Fruit fly (Drosophila melanogaster): ENCODE measurements around the gene CG12590.

The CG12590 gene

dm6 chr3R:5126884-5127283 lies 32.5 kb upstream of the CG12590 start:
- peak; percentile 34 for TF ChIP-seq esn (GFP tag; optimal IDR thresholded peaks at IDR 0.05)
- peak; percentile 24 for TF ChIP-seq CG3032 (tag; optimal IDR thresholded peaks at IDR 0.05)
- peak; percentile 19 for TF ChIP-seq pdm3 (GFP tag; optimal IDR thresholded peaks at IDR 0.05)
- TF ChIP-seq net (GFP tag; optimal IDR thresholded peaks at IDR 0.05), result no peak
- no peak for TF ChIP-seq spab (GFP tag; optimal IDR thresholded peaks at IDR 0.05)
- peak; percentile 3 for TF ChIP-seq acj6 (GFP tag; optimal IDR thresholded peaks at IDR 0.05)
- TF ChIP-seq dac (GFP tag; optimal IDR thresholded peaks at IDR 0.05), result no peak
- no peak for TF ChIP-seq CG4318 (GFP tag; optimal IDR thresholded peaks at IDR 0.05)
- peak; percentile 57 for TF ChIP-seq fkh (GFP tag; optimal IDR thresholded peaks at IDR 0.05)
- no peak for TF ChIP-seq CG6276 (GFP tag; optimal IDR thresholded peaks at IDR 0.05)
- no peak for TF ChIP-seq fd85E (GFP tag; optimal IDR thresholded peaks at IDR 0.05)
- no peak for TF ChIP-seq CG8119 (GFP tag; IDR thresholded peaks at IDR 0.05)
- TF ChIP-seq CG11762 (GFP tag; optimal IDR thresholded peaks at IDR 0.05; ENCODE audit: insufficient read depth), result no peak
- no peak for TF ChIP-seq CG6854 (GFP tag; optimal IDR thresholded peaks at IDR 0.05)
- TF ChIP-seq ss (GFP tag; optimal IDR thresholded peaks at IDR 0.05), result no peak
- peak; percentile 12 for TF ChIP-seq Sox15 (GFP tag; optimal IDR thresholded peaks at IDR 0.05)
- TF ChIP-seq salr (GFP tag; optimal IDR thresholded peaks at IDR 0.05), result peak in 1 of 2 experiments; percentile 41
- peak; percentile 35 for TF ChIP-seq Ets21C (GFP tag; optimal IDR thresholded peaks at IDR 0.05)
- peak; percentile 16 for TF ChIP-seq Blimp-1 (GFP tag; optimal IDR thresholded peaks at IDR 0.05)
- no peak for TF ChIP-seq Smox (GFP tag; optimal IDR thresholded peaks at IDR 0.05)
- no peak for TF ChIP-seq Eip78C (GFP tag)
- peak; percentile 12 for TF ChIP-seq topi (GFP tag; optimal IDR thresholded peaks at IDR 0.05)
- TF ChIP-seq Eip75B (GFP tag; optimal IDR thresholded peaks at IDR 0.05), result no peak
- no peak for TF ChIP-seq CG1621 (tag; optimal IDR thresholded peaks at IDR 0.05)
- peak; percentile 0 for TF ChIP-seq Met (GFP tag; optimal IDR thresholded peaks at IDR 0.05)
- TF ChIP-seq CG7368 (GFP tag; optimal IDR thresholded peaks at IDR 0.05), result peak; percentile 5
- no peak for TF ChIP-seq Sox102F (GFP tag; optimal IDR thresholded peaks at IDR 0.05)
- no peak for TF ChIP-seq CG10669 (GFP tag; optimal IDR thresholded peaks at IDR 0.05)
- TF ChIP-seq CG9139 (GFP tag; optimal IDR thresholded peaks at IDR 0.05), result no peak
- no peak for TF ChIP-seq achi (GFP tag; optimal IDR thresholded peaks at IDR 0.05)
- TF ChIP-seq CG16779 (tag; optimal IDR thresholded peaks at IDR 0.05), result no peak
- TF ChIP-seq CG8319 (GFP tag; optimal IDR thresholded peaks at IDR 0.05), result no peak
- no peak for TF ChIP-seq CG8632 (GFP tag; optimal IDR thresholded peaks at IDR 0.05)
- no peak for TF ChIP-seq Hr38 (GFP tag; optimal IDR thresholded peaks at IDR 0.05)
- TF ChIP-seq CG3919 (GFP tag; optimal IDR thresholded peaks at IDR 0.05), result peak; percentile 25
- TF ChIP-seq CG31627 (GFP tag; optimal IDR thresholded peaks at IDR 0.05), result peak; percentile 73
- TF ChIP-seq Gug (GFP tag; IDR thresholded peaks at IDR 0.05), result no peak
- TF ChIP-seq CG11902 (GFP tag; optimal IDR thresholded peaks at IDR 0.05), result peak; percentile 59
- TF ChIP-seq CG6163 (GFP tag; IDR thresholded peaks at IDR 0.05), result no peak; the same call in 2 of the 3 replicates
- TF ChIP-seq eg (GFP tag; IDR thresholded peaks at IDR 0.05), result no peak
- no peak for TF ChIP-seq fd59A (GFP tag; optimal IDR thresholded peaks at IDR 0.05)
- peak; percentile 10 for TF ChIP-seq dsx (GFP tag; optimal IDR thresholded peaks at IDR 0.05; ENCODE audit: poor library complexity, severe bottlenecking)
- peak; percentile 56 for TF ChIP-seq lz (GFP tag; optimal IDR thresholded peaks at IDR 0.05)
- no peak for TF ChIP-seq CG32006 (GFP tag; optimal IDR thresholded peaks at IDR 0.05)
- TF ChIP-seq OdsH (GFP tag; optimal IDR thresholded peaks at IDR 0.05), result peak; percentile 44
- TF ChIP-seq CG15336 (GFP tag; IDR thresholded peaks at IDR 0.05), result no peak
- no peak for TF ChIP-seq vri (GFP tag; optimal IDR thresholded peaks at IDR 0.05)
- TF ChIP-seq svp (GFP tag), result peak; percentile 46
- no peak for TF ChIP-seq Eip93F (GFP tag; optimal IDR thresholded peaks at IDR 0.05)
- no peak for TF ChIP-seq CG6808 (GFP tag; optimal IDR thresholded peaks at IDR 0.05)
- TF ChIP-seq Hr39 (GFP tag; optimal IDR thresholded peaks at IDR 0.05), result peak; percentile 67
- no peak for TF ChIP-seq CG6792 (GFP tag; optimal IDR thresholded peaks at IDR 0.05)
- peak; percentile 57 for TF ChIP-seq cyc (GFP tag; optimal IDR thresholded peaks at IDR 0.05)

Measured in whole organism, prepupa.